Fruit fly (Drosophila melanogaster) S2 (cell line): Measurements from ENCODE around the gene Fic.

Experiments used
- CG8478 ChIP-seq: fragments of >200 bp; optimal IDR thresholded peaks from 2 replicates; lab custom pipeline; 2018
- CTCF ChIP-seq, 2 experiments: fragments of >200 bp; optimal IDR thresholded peaks; 2 replicates each; lab custom pipeline; 2018

DNA sequence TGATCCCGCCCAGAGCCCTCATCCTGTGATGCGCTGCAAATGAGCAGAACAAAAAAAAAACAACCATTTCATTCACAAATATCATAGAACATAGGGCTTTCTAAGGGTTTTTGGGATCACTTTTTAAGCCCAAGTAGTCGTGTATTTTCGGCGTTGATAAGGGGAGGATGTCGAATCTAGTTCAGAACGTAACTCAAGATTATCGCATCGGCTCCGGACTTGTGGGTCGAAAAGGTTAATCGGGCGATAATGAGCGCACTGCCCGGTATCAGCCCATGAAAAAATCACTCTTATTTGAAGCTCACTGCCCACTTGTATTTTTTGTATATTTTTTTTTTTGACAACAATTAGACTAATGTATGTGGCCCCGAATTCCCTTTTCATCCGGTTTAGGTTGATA, 1.6 kb upstream of the Fic start:
- TF ChIP-seq CG8478 (lab: Kevin White, UChicago) = no peak
- no peak for TF ChIP-seq CTCF (optimal IDR thresholded peaks at IDR 0.05; lab: Kevin White, UChicago)
